Worm (Caenorhabditis elegans): ENCODE results near the gene R09F10.8.
A peak's percentile ranks its signal among the peaks of the same experiment; 100 is the strongest.

R09F10.8 gene

DNA sequence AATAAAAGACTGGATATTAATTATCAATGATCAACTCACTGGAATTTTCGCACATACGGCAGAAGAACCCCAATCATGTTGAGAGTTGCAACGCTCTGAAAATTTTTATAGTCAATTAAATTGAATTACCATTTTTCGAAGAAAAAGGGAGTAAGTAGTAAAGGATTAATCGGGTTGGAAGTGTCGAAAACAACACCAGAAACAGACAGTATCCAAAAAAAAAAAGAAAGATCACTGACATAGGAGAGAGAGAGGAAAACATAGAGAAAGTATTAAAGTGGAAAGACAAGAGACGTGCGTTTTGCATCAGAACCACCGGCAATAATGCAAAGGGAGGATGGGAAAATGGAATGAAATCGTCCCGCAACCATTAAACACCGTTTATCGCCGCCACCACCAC is 24.0 kb downstream of the R09F10.8 start, which contains the start of gene inx-5 (continued):
- no peak for TF ChIP-seq ccch-3 (GFP tag; optimal IDR thresholded peaks at IDR 0.05)

DNA sequence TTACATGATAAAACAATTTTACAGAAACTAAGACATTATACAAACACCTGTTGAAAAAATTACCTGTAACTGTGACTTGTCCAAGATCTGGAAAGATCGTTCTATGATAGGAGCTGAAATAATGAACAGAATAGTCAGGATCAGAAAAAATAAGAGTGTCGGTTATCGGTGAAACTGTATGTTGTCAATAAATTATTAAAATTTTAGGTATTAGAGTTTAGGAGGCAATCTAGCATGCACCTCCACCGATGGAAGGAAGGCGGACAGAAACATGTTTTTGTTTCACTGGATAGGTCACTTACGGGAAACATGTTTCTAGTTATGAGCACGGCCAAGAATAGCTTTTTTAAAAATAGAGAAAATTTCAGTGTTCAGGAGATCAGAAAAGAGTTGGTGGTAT is 26.7 kb downstream of the R09F10.8 start, which contains the start of gene ced-13:
Gene ced-13 (minus strand): TSS at position 101 of the 400 bp plus-strand sequence.
- TF ChIP-seq K11D2.4 (GFP tag; IDR thresholded peaks at IDR 0.05): no peak
- no peak for TF ChIP-seq hlh-12 (tag; optimal IDR thresholded peaks at IDR 0.05)
- no peak for TF ChIP-seq mes-4 (tag; optimal IDR thresholded peaks at IDR 0.05)
- TF ChIP-seq ztf-3 (GFP tag; optimal IDR thresholded peaks at IDR 0.05): no peak
- TF ChIP-seq bed-1 (GFP tag; IDR thresholded peaks at IDR 0.05): no peak
- no peak for TF ChIP-seq efl-1 (GFP tag; optimal IDR thresholded peaks at IDR 0.05)
- TF ChIP-seq akir-1 (GFP tag; optimal IDR thresholded peaks at IDR 0.05): no peak
- no peak for TF ChIP-seq attf-3 (GFP tag; conservative IDR thresholded peaks at IDR 0.05)
- no peak for TF ChIP-seq somi-1 (GFP tag; optimal IDR thresholded peaks at IDR 0.05)
- no peak for TF ChIP-seq K12H6.12 (tag; optimal IDR thresholded peaks at IDR 0.05)
- TF ChIP-seq egl-44 (GFP tag; IDR thresholded peaks at IDR 0.05): no peak
- TF ChIP-seq egrh-3 (GFP tag; IDR thresholded peaks at IDR 0.05): no peak
- TF ChIP-seq fkh-3 (tag; optimal IDR thresholded peaks at IDR 0.05): no peak
- TF ChIP-seq T26A5.8 (tag; optimal IDR thresholded peaks at IDR 0.05): no peak
- TF ChIP-seq die-1 (tag; optimal IDR thresholded peaks at IDR 0.05): no peak
- no peak for TF ChIP-seq Y95B8A.8 (GFP tag; IDR thresholded peaks at IDR 0.05)
- no peak for TF ChIP-seq snpc-1.3 (tag; optimal IDR thresholded peaks at IDR 0.05; ENCODE audit: insufficient read depth)

DNA sequence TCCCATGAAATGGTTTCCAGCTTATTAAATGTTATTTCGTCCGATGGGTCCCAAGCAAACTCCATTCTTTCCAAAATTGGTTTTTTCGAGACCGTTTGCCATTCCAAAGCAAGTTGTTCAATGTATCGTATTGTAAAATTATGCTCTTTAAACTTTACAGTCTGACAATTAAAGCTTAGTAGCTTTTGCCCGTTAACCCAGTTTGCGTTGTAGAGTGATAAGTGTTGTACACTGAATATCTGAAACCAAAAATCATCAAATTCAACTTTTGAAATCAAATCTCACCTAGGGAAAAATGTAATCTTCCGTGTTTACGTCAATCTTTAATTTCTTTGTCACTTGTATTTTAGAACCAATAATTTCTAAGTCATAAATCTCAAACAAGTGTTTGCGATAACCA is 28.9 kb downstream of the R09F10.8 start:
- TF ChIP-seq egrh-3 (GFP tag; IDR thresholded peaks at IDR 0.05) (no peak), snpc-1.1 (tag; optimal IDR thresholded peaks at IDR 0.05; ENCODE audit: insufficient read depth) (no peak), ceh-91 (GFP tag; IDR thresholded peaks at IDR 0.05) (no peak), madf-3 (GFP tag; IDR thresholded peaks at IDR 0.05) (no peak), hmg-20 (GFP tag; IDR thresholded peaks at IDR 0.05) (no peak), F49E8.2 (tag; optimal IDR thresholded peaks at IDR 0.05; ENCODE audit: insufficient read depth) (no peak)

ce11 chrX:8294586-8294985 is 31.7 kb downstream of the R09F10.8 start, which contains the start of gene R09F10.3:
R09F10.3 (plus strand) TSS chrX:8294625.
- TF ChIP-seq ceh-27 (GFP tag; optimal IDR thresholded peaks at IDR 0.05) (no peak), sea-2 (GFP tag; IDR thresholded peaks at IDR 0.05) (peak; percentile 14; the same call in 1 of the 2 replicates), zfh-2 (GFP tag; conservative IDR thresholded peaks at IDR 0.05) (peak; percentile 65), akir-1 (GFP tag; optimal IDR thresholded peaks at IDR 0.05) (no peak)

- no peak for TF ChIP-seq F10E7.11 (tag; optimal IDR thresholded peaks at IDR 0.05)
- no peak for TF ChIP-seq F37B4.10 (GFP tag; IDR thresholded peaks at IDR 0.05)
- no peak for TF ChIP-seq dpff-1 (tag; optimal IDR thresholded peaks at IDR 0.05)
- TF ChIP-seq lin-40 (tag; optimal IDR thresholded peaks at IDR 0.05): peak; percentile 46
- no peak for TF ChIP-seq nhr-27 (tag; optimal IDR thresholded peaks at IDR 0.05)
- no peak for TF ChIP-seq egl-44 (GFP tag; IDR thresholded peaks at IDR 0.05)
- TF ChIP-seq F33H1.4 (GFP tag; IDR thresholded peaks at IDR 0.05): peak; percentile 68
- TF ChIP-seq attf-5 (GFP tag; optimal IDR thresholded peaks at IDR 0.05): peak; percentile 54
- no peak for TF ChIP-seq B0336.3 (GFP tag; IDR thresholded peaks at IDR 0.05)
- TF ChIP-seq ztf-3 (GFP tag; optimal IDR thresholded peaks at IDR 0.05): no peak
- TF ChIP-seq madf-6 (GFP tag; IDR thresholded peaks at IDR 0.05): no peak
- no peak for TF ChIP-seq D2030.7 (GFP tag; IDR thresholded peaks at IDR 0.05)
- no peak for TF ChIP-seq atf-7 (tag; optimal IDR thresholded peaks at IDR 0.05)
- TF ChIP-seq attf-6 (GFP tag; IDR thresholded peaks at IDR 0.05): no peak
- no peak for TF ChIP-seq somi-1 (GFP tag; optimal IDR thresholded peaks at IDR 0.05)
- peak; percentile 62 for TF ChIP-seq ceh-27 (GFP tag; optimal IDR thresholded peaks at IDR 0.05)
- TF ChIP-seq zim-3 (tag; optimal IDR thresholded peaks at IDR 0.05): no peak
- TF ChIP-seq T07F8.4 (tag; optimal IDR thresholded peaks at IDR 0.05): no peak
- no peak for TF ChIP-seq cebp-1 (GFP tag; IDR thresholded peaks at IDR 0.05)
- TF ChIP-seq cebp-1 (tag; optimal IDR thresholded peaks at IDR 0.05): peak; percentile 13
Measured at ce11 chrX:8286740-8287299, 39.4 kb downstream of the R09F10.8 start, which contains the start of gene sec-16A.2. sec-16A.2 (plus strand) TSS chrX:8287249.
